Fruit fly (Drosophila melanogaster) whole organism, embryonic: Measurements from ENCODE around the gene CG14252.
A peak's percentile ranks its signal among the peaks of the same experiment; 100 is the strongest.

Source experiments
- Atf-2 ChIP-seq: fragments of 200-800 bp; sonication (Bioruptor generic); optimal IDR thresholded peaks from 2 replicates; lab custom pipeline; 2016; ENCODE audit warnings: missing biosample characterization, missing genetic modification characterization
- Atf6 ChIP-seq: fragments of 200-800 bp; sonication (Bioruptor generic); IDR thresholded peaks from 2 replicates; pipeline ENCODE4 v1.3.6; 2022; ENCODE audit warnings: missing biosample characterization, missing genetic modification characterization
- BtbVII ChIP-seq: fragments of 200-800 bp; sonication (Bioruptor generic); optimal IDR thresholded peaks from 3 replicates; lab custom pipeline; 2017; ENCODE audit warnings: missing biosample characterization, mild to moderate bottlenecking, missing genetic modification characterization
- CG10147 ChIP-seq: fragments of 200-800 bp; sonication (Bioruptor generic); optimal IDR thresholded peaks from 2 replicates; lab custom pipeline; 2019; ENCODE audit warnings: missing biosample characterization, mild to moderate bottlenecking, missing genetic modification characterization, moderate library complexity
- CG1024 ChIP-seq: fragments of 200-800 bp; sonication (Bioruptor generic); IDR thresholded peaks from 2 replicates; pipeline ENCODE4 v1.3.6; 2022; ENCODE audit warnings: missing biosample characterization, missing genetic modification characterization
- CG10267 ChIP-seq: fragments of 200-800 bp; sonication (Bioruptor generic); optimal IDR thresholded peaks from 2 replicates; lab custom pipeline; 2018; ENCODE audit warnings: missing biosample characterization, mild to moderate bottlenecking, missing genetic modification characterization, moderate library complexity
- CG10979 ChIP-seq: fragments of 200-800 bp; sonication (Bioruptor generic); optimal IDR thresholded peaks from 2 replicates; lab custom pipeline; 2018; ENCODE audit warnings: missing biosample characterization, mild to moderate bottlenecking, missing genetic modification characterization, moderate library complexity
- CG11456 ChIP-seq: fragments of 200-800 bp; sonication (Bioruptor generic); IDR thresholded peaks from 3 replicates; pipeline ENCODE4 v1.3.6; 2022; ENCODE audit warnings: missing biosample characterization, missing genetic modification characterization
- CG13894 ChIP-seq: fragments of 200-800 bp; sonication (Bioruptor generic); optimal IDR thresholded peaks from 3 replicates; lab custom pipeline; 2018; ENCODE audit warnings: missing biosample characterization, mild to moderate bottlenecking, missing genetic modification characterization, moderate library complexity
- CG14050 ChIP-seq: fragments of 200-800 bp; sonication (Bioruptor generic); IDR thresholded peaks from 3 replicates; pipeline ENCODE4 v1.3.6; 2022; ENCODE audit warnings: missing biosample characterization, missing genetic modification characterization
- CG14860 ChIP-seq: fragments of 200-800 bp; sonication (Bioruptor generic); IDR thresholded peaks from 3 replicates; pipeline ENCODE4 v1.3.6; 2022; ENCODE audit warnings: missing biosample characterization, missing genetic modification characterization; ENCODE audit not compliant: partially characterized antibody
- CG1647 ChIP-seq: fragments of 200-800 bp; sonication (Bioruptor generic); optimal IDR thresholded peaks from 3 replicates; lab custom pipeline; 2016; ENCODE audit warnings: missing biosample characterization, missing genetic modification characterization
- CG16863 ChIP-seq: fragments of 200-800 bp; sonication (Bioruptor generic); optimal IDR thresholded peaks from 3 replicates; lab custom pipeline; 2016; ENCODE audit warnings: missing biosample characterization, missing genetic modification characterization
- CG17186 ChIP-seq: fragments of 200-800 bp; sonication (Bioruptor generic); optimal IDR thresholded peaks from 3 replicates; lab custom pipeline; 2017; ENCODE audit warnings: missing biosample characterization, missing genetic modification reagents, missing genetic modification characterization
- CG17568 ChIP-seq: fragments of 200-800 bp; sonication (Bioruptor generic); optimal IDR thresholded peaks from 2 replicates; lab custom pipeline; 2018; ENCODE audit warnings: missing biosample characterization, mild to moderate bottlenecking, missing genetic modification characterization, moderate library complexity
- CG18476 ChIP-seq: fragments of 200-800 bp; sonication (Bioruptor generic); optimal IDR thresholded peaks from 2 replicates; lab custom pipeline; 2016; ENCODE audit warnings: missing biosample characterization, mild to moderate bottlenecking, missing genetic modification characterization
- CG18599 ChIP-seq: fragments of 200-800 bp; sonication (Bioruptor generic); optimal IDR thresholded peaks from 3 replicates; lab custom pipeline; 2017; ENCODE audit warnings: missing biosample characterization, missing genetic modification characterization, mild to moderate bottlenecking, moderate library complexity, missing genetic modification reagents
- CG18764 ChIP-seq: fragments of 200-800 bp; sonication (Bioruptor generic); optimal IDR thresholded peaks from 3 replicates; lab custom pipeline; 2016; ENCODE audit warnings: missing biosample characterization, missing genetic modification characterization
- CG2116 ChIP-seq: fragments of 200-800 bp; sonication (Bioruptor generic); optimal IDR thresholded peaks from 3 replicates; lab custom pipeline; 2018; ENCODE audit warnings: missing biosample characterization, mild to moderate bottlenecking, missing genetic modification characterization
- CG2129 ChIP-seq: fragments of 200-800 bp; sonication (Bioruptor generic); IDR thresholded peaks from 2 replicates; pipeline ENCODE4 v1.3.6; 2022; ENCODE audit warnings: missing biosample characterization, missing genetic modification characterization; ENCODE audit not compliant: partially characterized antibody
- CG34224 ChIP-seq: fragments of 200-800 bp; sonication (Bioruptor generic); IDR thresholded peaks from 3 replicates; pipeline ENCODE4 v1.3.6; 2022; ENCODE audit warnings: missing biosample characterization, missing genetic modification characterization; ENCODE audit not compliant: partially characterized antibody
- CG34422 ChIP-seq: fragments of 200-800 bp; sonication (Bioruptor generic); IDR thresholded peaks from 3 replicates; pipeline ENCODE4 v1.3.6; 2022; ENCODE audit warnings: missing biosample characterization, missing genetic modification characterization
- CG43689 ChIP-seq: fragments of 200-800 bp; sonication (Bioruptor generic); IDR thresholded peaks from 2 replicates; pipeline ENCODE4 v1.3.6; 2022; ENCODE audit warnings: missing biosample characterization, missing genetic modification characterization
- CG6791 ChIP-seq: fragments of 200-800 bp; sonication (Bioruptor generic); IDR thresholded peaks from 3 replicates; pipeline ENCODE4 v1.3.6; 2022; ENCODE audit warnings: missing biosample characterization, missing genetic modification characterization; ENCODE audit not compliant: partially characterized antibody
- CG7556 ChIP-seq: fragments of 200-800 bp; sonication (Bioruptor generic); optimal IDR thresholded peaks from 2 replicates; lab custom pipeline; 2017; ENCODE audit warnings: missing biosample characterization, mild to moderate bottlenecking, missing genetic modification characterization
- CG9609 ChIP-seq: fragments of 200-800 bp; sonication (Bioruptor generic); optimal IDR thresholded peaks from 3 replicates; lab custom pipeline; 2016; ENCODE audit warnings: missing biosample characterization, missing genetic modification characterization
- CG9727 ChIP-seq: fragments of 200-800 bp; sonication (Bioruptor generic); optimal IDR thresholded peaks from 3 replicates; lab custom pipeline; 2017; ENCODE audit warnings: missing biosample characterization, mild to moderate bottlenecking, missing genetic modification characterization
- CTCF ChIP-seq: fragments of 200-800 bp; sonication (Bioruptor generic); optimal IDR thresholded peaks from 2 replicates; lab custom pipeline; 2017; ENCODE audit warnings: missing biosample characterization, mild to moderate bottlenecking, missing genetic modification characterization, moderate library complexity
- Dbx ChIP-seq: fragments of 200-800 bp; sonication (Bioruptor generic); IDR thresholded peaks from 3 replicates; pipeline ENCODE4 v1.3.6; 2022; ENCODE audit warnings: missing biosample characterization, missing genetic modification characterization
- HLH3B ChIP-seq: fragments of 200-800 bp; sonication (Bioruptor generic); IDR thresholded peaks from 2 replicates; pipeline ENCODE4 v1.3.6; 2022; ENCODE audit warnings: missing biosample characterization, missing genetic modification characterization
- Med ChIP-seq: fragments of 200-800 bp; sonication (Bioruptor generic); peaks from one replicate; lab custom pipeline; 2016; ENCODE audit warnings: missing biosample characterization, missing genetic modification characterization, mild to moderate bottlenecking, inconsistent platforms, moderate library complexity
- NC2α ChIP-seq: fragments of 200-800 bp; sonication (Bioruptor generic); optimal IDR thresholded peaks from 2 replicates; lab custom pipeline; 2016; ENCODE audit warnings: missing biosample characterization, missing genetic modification characterization
- Nf-YA ChIP-seq: fragments of 200-800 bp; sonication (Bioruptor generic); IDR thresholded peaks from 2 replicates; pipeline ENCODE4 v1.3.6; 2022; ENCODE audit warnings: missing biosample characterization, missing genetic modification characterization
- Ptx1 ChIP-seq: fragments of 200-800 bp; sonication (Bioruptor generic); IDR thresholded peaks from 2 replicates; pipeline ENCODE4 v1.3.6; 2022; ENCODE audit warnings: missing biosample characterization, missing genetic modification characterization
- Sin3A ChIP-seq: fragments of >200 bp; optimal IDR thresholded peaks from 2 replicates; lab custom pipeline; 2018
- Six4 ChIP-seq: fragments of 200-800 bp; sonication (Bioruptor generic); optimal IDR thresholded peaks from 2 replicates; lab custom pipeline; 2016; ENCODE audit warnings: missing biosample characterization, missing genetic modification characterization
- Vsx1 ChIP-seq: fragments of 200-800 bp; sonication (Bioruptor generic); optimal IDR thresholded peaks from 2 replicates; lab custom pipeline; 2017; ENCODE audit warnings: missing biosample characterization, mild to moderate bottlenecking, missing genetic modification characterization, missing genetic modification reagents
- bsh ChIP-seq, 2 experiments: fragments of 200-800 bp; sonication (Bioruptor generic); optimal IDR thresholded peaks; 2 replicates each; lab custom pipeline; 2017 to 2018; ENCODE audit warnings: mild to moderate bottlenecking in 2 of 2, missing biosample characterization in 2 of 2, missing genetic modification characterization in 2 of 2, moderate library complexity in 1 of 2
- chn ChIP-seq: fragments of 200-800 bp; sonication (Bioruptor generic); optimal IDR thresholded peaks from 2 replicates; lab custom pipeline; 2016; ENCODE audit warnings: missing biosample characterization, missing genetic modification characterization
- da ChIP-seq: fragments of 200-800 bp; sonication (Bioruptor generic); optimal IDR thresholded peaks from 2 replicates; lab custom pipeline; 2016; ENCODE audit warnings: missing biosample characterization, missing genetic modification characterization
- dm ChIP-seq: fragments of 200-800 bp; sonication (Bioruptor generic); optimal IDR thresholded peaks from 3 replicates; lab custom pipeline; 2016; ENCODE audit warnings: missing biosample characterization, missing genetic modification characterization
- fru ChIP-seq: fragments of >200 bp; optimal IDR thresholded peaks from 2 replicates; lab custom pipeline; 2017
- fu2 ChIP-seq: fragments of 200-800 bp; sonication (Bioruptor generic); optimal IDR thresholded peaks from 2 replicates; lab custom pipeline; 2016; ENCODE audit warnings: missing biosample characterization, missing genetic modification characterization
- gfzf ChIP-seq: fragments of 200-800 bp; sonication (Bioruptor generic); optimal IDR thresholded peaks from 2 replicates; lab custom pipeline; 2016; ENCODE audit warnings: missing biosample characterization, mild to moderate bottlenecking, missing genetic modification characterization, moderate library complexity
- her ChIP-seq: fragments of 200-800 bp; sonication (Bioruptor generic); optimal IDR thresholded peaks from 2 replicates; lab custom pipeline; 2016; ENCODE audit warnings: missing biosample characterization, missing genetic modification characterization
- lola ChIP-seq, 3 experiments: fragments of >200 bp in 2 of 3; fragments of 200-800 bp in 1 of 3; sonication (Bioruptor generic) in 1 of 3; optimal IDR thresholded peaks; 2 replicates each; lab custom pipeline; 2017 to 2019; ENCODE audit warnings: missing biosample characterization in 3 of 3, missing genetic modification characterization in 3 of 3, mild to moderate bottlenecking in 1 of 3, moderate library complexity in 1 of 3
- nau ChIP-seq: fragments of 200-800 bp; sonication (Bioruptor generic); optimal IDR thresholded peaks from 3 replicates; lab custom pipeline; 2017; ENCODE audit warnings: missing biosample characterization, mild to moderate bottlenecking, missing genetic modification characterization, missing genetic modification reagents
- nerfin-1 ChIP-seq: fragments of 200-800 bp; sonication (Bioruptor generic); optimal IDR thresholded peaks from 3 replicates; lab custom pipeline; 2019; ENCODE audit warnings: missing biosample characterization, mild to moderate bottlenecking, missing genetic modification characterization, moderate library complexity
- ro ChIP-seq: fragments of 200-800 bp; sonication (Bioruptor generic); IDR thresholded peaks from 2 replicates; pipeline ENCODE4 v1.3.6; 2022; ENCODE audit warnings: missing biosample characterization, missing genetic modification characterization
- tx ChIP-seq: fragments of 200-800 bp; sonication (Bioruptor generic); optimal IDR thresholded peaks from 2 replicates; lab custom pipeline; 2016; ENCODE audit warnings: missing biosample characterization, missing genetic modification characterization
- unpg ChIP-seq: fragments of 200-800 bp; sonication (Bioruptor generic); optimal IDR thresholded peaks from 3 replicates; lab custom pipeline; 2018; ENCODE audit warnings: missing biosample characterization, mild to moderate bottlenecking, missing genetic modification characterization, moderate library complexity
- zfh1 ChIP-seq: fragments of 200-800 bp; sonication (Bioruptor generic); IDR thresholded peaks from 3 replicates; pipeline ENCODE4 v1.3.6; 2022; ENCODE audit warnings: missing biosample characterization, missing genetic modification characterization

CG14252 gene

dm6 chr3R:26908750-26909149, 36.6 kb upstream of the CG14252 start (continued):
- TF ChIP-seq CG34422 (GFP tag; lab: Robert Waterston, UW) (no peak), Vsx1 (no peak), CG10979 (tag; lab: Kevin White, UChicago) (no peak), NC2α (no peak), her (GFP tag; lab: Kevin White, UChicago) (no peak), BtbVII (GFP tag; lab: Kevin White, UChicago) (no peak), da (GFP tag; lab: Kevin White, UChicago) (no peak), CG34224 (GFP tag; lab: Robert Waterston, UW) (no peak), HLH3B (GFP tag; lab: Robert Waterston, UW) (no peak; the same call in 1 of the 2 replicates), CG13894 (tag; lab: Kevin White, UChicago) (no peak), gfzf (GFP tag; lab: Kevin White, UChicago) (no peak), CG17568 (GFP tag; lab: Kevin White, UChicago) (peak; percentile 15), CG14860 (no peak), CG7556 (peak; percentile 1), nerfin-1 (tag; lab: Kevin White, UChicago) (peak; percentile 18), fru (lab: Kevin White, UChicago) (no peak), CTCF (GFP tag; lab: Kevin White, UChicago) (no peak), nau (GFP tag; lab: Kevin White, UChicago) (no peak), lola (GFP tag; optimal IDR thresholded peaks at IDR 0.05; lab: Kevin White, UChicago) (no peak), chn (GFP tag; lab: Kevin White, UChicago) (no peak), Ptx1 (GFP tag; lab: Robert Waterston, UW) (no peak), CG2116 (no peak), Sin3A (lab: Kevin White, UChicago) (no peak), CG11456 (GFP tag; lab: Robert Waterston, UW) (0 out of 3 replicates have a peak, but pooled peaks have one; percentile 50), CG16863 (no peak), dm (GFP tag; lab: Kevin White, UChicago) (no peak), zfh1 (GFP tag; lab: Robert Waterston, UW) (no peak), CG18476 (no peak), CG14050 (GFP tag; lab: Robert Waterston, UW) (no peak), Atf-2 (GFP tag; lab: Kevin White, UChicago) (no peak), tx (GFP tag; lab: Kevin White, UChicago) (no peak), bsh (GFP tag; optimal IDR thresholded peaks at IDR 0.05; lab: Kevin White, UChicago) (peak in 1 of 2 experiments; percentile 48), CG9609 (GFP tag; lab: Kevin White, UChicago) (no peak), fu2 (no peak), CG43689 (GFP tag; lab: Robert Waterston, UW) (0 out of 2 replicates have a peak, but pooled peaks have one; percentile 35), CG6791 (GFP tag; lab: Robert Waterston, UW) (no peak), ro (GFP tag; lab: Robert Waterston, UW) (no peak), CG1024 (GFP tag; lab: Robert Waterston, UW) (0 out of 2 replicates have a peak, but pooled peaks have one; percentile 16), CG10267 (tag; lab: Kevin White, UChicago) (no peak), Med (GFP tag; lab: Kevin White, UChicago) (peak; percentile 79), CG18764 (no peak), CG18599 (GFP tag; lab: Kevin White, UChicago) (peak; percentile 8), CG1647 (GFP tag; lab: Kevin White, UChicago) (no peak), CG10147 (GFP tag; lab: Kevin White, UChicago) (no peak), Dbx (GFP tag; lab: Robert Waterston, UW) (no peak), CG17186 (GFP tag; lab: Kevin White, UChicago) (no peak), CG9727 (GFP tag; lab: Kevin White, UChicago) (no peak), unpg (GFP tag; lab: Kevin White, UChicago) (peak; percentile 16), CG2129 (no peak), Nf-YA (GFP tag; lab: Robert Waterston, UW) (no peak), Atf6 (GFP tag; lab: Robert Waterston, UW) (peak; percentile 48), Six4 (GFP tag; lab: Kevin White, UChicago) (no peak)
